Fruit fly (Drosophila melanogaster) whole organism: ENCODE measurements around the gene CG7692.

Source experiments
- CG8478 ChIP-seq: fragments of >200 bp; optimal IDR thresholded peaks from 2 replicates; lab custom pipeline; 2018; ENCODE audit warnings: inconsistent platforms
- Dll ChIP-seq: fragments of >200 bp; optimal IDR thresholded peaks from 2 replicates; lab custom pipeline; 2017
- EcR ChIP-seq, 2 experiments: fragments of >200 bp; optimal IDR thresholded peaks; 2 replicates each; lab custom pipeline; 2017; ENCODE audit warnings: missing biosample characterization in 2 of 2, missing genetic modification characterization in 2 of 2, missing genetic modification reagents in 2 of 2
- pan ChIP-seq: fragments of >200 bp; optimal IDR thresholded peaks from 2 replicates; lab custom pipeline; 2017
- psq ChIP-seq: fragments of >200 bp; optimal IDR thresholded peaks from 2 replicates; lab custom pipeline; 2017
- usp ChIP-seq: fragments of >200 bp; optimal IDR thresholded peaks from 2 replicates; lab custom pipeline; 2017; ENCODE audit warnings: missing biosample characterization, missing genetic modification characterization, mixed read lengths

- TF ChIP-seq pan (lab: Kevin White, UChicago) = no peak
- no peak for TF ChIP-seq CG8478
- no peak for TF ChIP-seq usp (GFP tag; lab: Kevin White, UChicago)
- no peak for TF ChIP-seq psq (lab: Kevin White, UChicago)
- no peak for TF ChIP-seq Dll (lab: Kevin White, UChicago)
- no peak for TF ChIP-seq EcR (GFP tag; optimal IDR thresholded peaks at IDR 0.05; lab: Kevin White, UChicago)
Observed at dm6 chr3L:17344596-17344995, 7.0 kb upstream of the CG7692 start, which contains the start of gene brv2.
